Worm (Caenorhabditis elegans) whole organism, L4/young adult: ENCODE data around the gene B0361.9.

Experiments used
- W03F9.2 ChIP-seq: fragments of 150-350 bp; optimal IDR thresholded peaks from 2 replicates; lab custom pipeline; 2014; ENCODE audit warnings: missing biosample characterization, missing genetic modification characterization
- dao-5 ChIP-seq: sonication (generic microtip); optimal IDR thresholded peaks from 2 replicates; lab custom pipeline; 2016; ENCODE audit warnings: missing genotype, missing genetic modification characterization, moderate library complexity, missing compliant biosample characterization
- him-1 ChIP-seq: sonication (generic microtip); optimal IDR thresholded peaks from 2 replicates; lab custom pipeline; 2016; ENCODE audit warnings: missing genotype, missing genetic modification reagents, missing genetic modification characterization, missing compliant biosample characterization

B0361.9 gene

DNA sequence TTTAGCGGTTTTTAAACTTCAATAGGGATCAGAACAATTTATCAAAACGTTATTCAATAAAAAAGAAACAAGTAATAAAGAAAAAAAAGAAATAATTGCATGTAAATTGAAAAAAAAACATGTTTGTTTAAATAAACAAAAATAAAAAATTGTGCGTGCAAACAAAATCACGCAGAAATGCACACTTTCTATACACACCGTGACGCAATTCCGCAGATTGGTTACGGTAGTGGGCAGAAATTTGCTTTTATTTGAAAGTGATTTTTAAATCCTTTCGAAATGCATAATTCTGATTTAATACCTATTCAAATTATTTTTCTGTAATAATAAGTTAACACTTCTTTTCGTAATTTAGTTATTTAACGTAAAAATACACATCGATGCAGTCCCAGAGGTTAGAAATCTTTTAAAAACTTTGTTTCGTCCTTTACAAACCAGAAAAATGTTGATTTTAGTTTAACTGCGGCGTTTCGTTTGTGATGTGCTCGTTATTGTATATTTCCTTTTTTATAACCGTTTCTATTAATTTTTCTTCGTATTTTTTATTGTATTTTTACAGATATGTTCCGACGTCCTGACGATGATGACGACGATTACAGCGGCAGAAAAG, 6.3 kb downstream of the B0361.9 start, which contains the start of gene cwf-19L2:
Gene cwf-19L2 (plus strand): TSS at position 560 of the 610 bp plus-strand sequence.
- TF ChIP-seq him-1 (tag; lab: Kevin White, UChicago) (no peak), W03F9.2 (tag; lab: Kevin White, UChicago) (peak; percentile 27)

ce11 chrIII:7292569-7292968, 6.9 kb downstream of the B0361.9 start:
- no peak for TF ChIP-seq dao-5 (tag; lab: Kevin White, UChicago)
- TF ChIP-seq W03F9.2 (tag; lab: Kevin White, UChicago), result no peak
- TF ChIP-seq him-1 (tag; lab: Kevin White, UChicago), result no peak

DNA sequence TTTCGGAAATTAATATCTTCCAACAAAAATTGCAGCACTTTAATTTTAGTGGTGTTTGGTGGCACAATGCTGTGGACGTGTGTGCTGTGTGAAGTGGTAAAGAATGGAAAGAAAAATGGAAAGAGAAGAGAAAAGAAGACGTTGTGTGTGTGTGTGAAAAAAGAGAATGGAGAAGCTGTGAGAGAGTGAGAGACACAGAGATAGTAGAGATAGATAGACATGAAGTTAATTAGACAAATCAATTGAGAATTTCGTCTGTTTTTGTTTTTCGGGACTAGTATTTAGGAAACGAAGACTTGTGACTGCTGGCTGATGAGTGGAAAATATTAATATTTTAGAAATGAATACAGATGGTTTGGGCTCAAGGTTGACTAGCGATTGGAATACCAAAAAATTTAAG, 8.2 kb downstream of the B0361.9 start:
- TF ChIP-seq dao-5 (tag; lab: Kevin White, UChicago), result no peak
- TF ChIP-seq him-1 (tag; lab: Kevin White, UChicago), result no peak
- no peak for TF ChIP-seq W03F9.2 (tag; lab: Kevin White, UChicago)

DNA sequence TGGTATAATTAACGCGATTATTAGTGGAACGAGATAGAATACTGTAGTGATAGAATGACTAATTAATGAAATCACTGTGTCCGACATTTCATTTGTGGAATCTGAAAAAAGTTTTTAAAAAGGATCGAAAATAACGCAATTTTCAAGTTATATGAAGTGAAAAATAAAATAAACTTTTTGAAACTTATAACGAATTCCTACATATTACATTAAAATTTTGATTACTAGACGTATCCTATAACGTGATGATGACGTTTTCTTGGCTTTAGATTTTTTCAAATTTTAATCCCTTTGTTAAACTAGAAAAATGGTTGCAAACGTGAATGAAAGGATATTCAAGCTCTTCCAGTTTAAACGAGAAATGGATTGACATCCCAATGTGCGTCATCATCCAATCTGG, 9.0 kb downstream of the B0361.9 start, which contains the start of gene algn-11:
Gene algn-11 (minus strand): TSS at position 101 of the 400 bp plus-strand sequence.
- no peak for TF ChIP-seq dao-5 (tag; lab: Kevin White, UChicago)
- TF ChIP-seq him-1 (tag; lab: Kevin White, UChicago), result no peak
- TF ChIP-seq W03F9.2 (tag; lab: Kevin White, UChicago), result no peak

- TF ChIP-seq him-1 (tag; lab: Kevin White, UChicago) (no peak), dao-5 (tag; lab: Kevin White, UChicago) (no peak), W03F9.2 (tag; lab: Kevin White, UChicago) (no peak)
Measured at ce11 chrIII:7287503-7287902, 11.9 kb downstream of the B0361.9 start, which contains the start of gene ykt-6. Gene ykt-6, minus strand, starts transcription at chrIII:7287603.

DNA sequence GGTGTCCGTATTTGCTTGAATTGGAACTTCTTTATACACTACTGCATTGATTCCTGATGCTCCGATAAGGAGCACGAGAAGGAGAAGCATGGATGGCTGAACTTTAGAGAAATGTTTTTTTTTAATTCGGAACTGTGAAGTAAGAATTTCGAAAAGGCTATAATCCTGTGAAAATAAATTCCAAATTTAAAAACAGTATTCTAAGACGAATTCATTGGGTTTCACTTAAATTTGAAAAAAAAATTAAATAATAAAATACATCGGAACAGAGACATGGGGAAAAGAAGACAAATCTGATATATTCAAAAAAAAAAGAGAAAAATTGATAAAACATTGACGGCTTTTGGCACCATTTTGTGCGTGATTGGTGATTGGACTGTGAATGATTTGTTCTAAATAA, 13.6 kb downstream of the B0361.9 start, which contains the start of gene pho-5:
Gene pho-5 (minus strand): TSS at position 101 of the 400 bp plus-strand sequence.
- no peak for TF ChIP-seq him-1 (tag; lab: Kevin White, UChicago)
- TF ChIP-seq W03F9.2 (tag; lab: Kevin White, UChicago), result no peak
- no peak for TF ChIP-seq dao-5 (tag; lab: Kevin White, UChicago)

DNA sequence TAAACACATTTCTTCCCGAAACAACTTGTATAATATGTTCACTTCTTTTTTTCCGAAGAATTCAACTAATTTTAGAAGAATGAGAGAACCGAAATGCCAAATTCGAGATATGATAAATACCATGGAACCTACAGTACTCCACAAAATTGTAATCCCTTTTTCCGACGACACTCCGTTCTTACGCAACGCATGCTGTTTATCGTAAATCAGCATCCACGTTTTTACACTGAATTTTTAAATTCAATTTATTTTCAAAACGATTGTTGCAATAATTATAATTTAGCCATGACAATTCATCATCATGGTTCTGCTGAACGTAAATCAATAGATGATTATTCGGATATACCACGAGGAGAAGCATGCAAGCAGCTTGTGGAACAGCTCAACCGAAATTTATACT, 18.3 kb downstream of the B0361.9 start, which contains the start of gene B0361.3:
Gene B0361.3 (plus strand): TSS at position 284 of the 400 bp plus-strand sequence.
- TF ChIP-seq dao-5 (tag; lab: Kevin White, UChicago) (no peak), him-1 (tag; lab: Kevin White, UChicago) (no peak), W03F9.2 (tag; lab: Kevin White, UChicago) (no peak)

ce11 chrIII:7278491-7278890, 20.9 kb downstream of the B0361.9 start:
- TF ChIP-seq dao-5 (tag; lab: Kevin White, UChicago) (peak; percentile 42), W03F9.2 (tag; lab: Kevin White, UChicago) (peak; percentile 74), him-1 (tag; lab: Kevin White, UChicago) (no peak)

- TF ChIP-seq him-1 (tag; lab: Kevin White, UChicago) (no peak), W03F9.2 (tag; lab: Kevin White, UChicago) (peak; percentile 28)
Measured at ce11 chrIII:7277228-7277627, 22.2 kb downstream of the B0361.9 start, which contains the start of the genes spot-1 and B0361.11. Gene spot-1, minus strand, starts transcription at chrIII:7277274. Gene B0361.11, plus strand, starts transcription at chrIII:7277599.

DNA sequence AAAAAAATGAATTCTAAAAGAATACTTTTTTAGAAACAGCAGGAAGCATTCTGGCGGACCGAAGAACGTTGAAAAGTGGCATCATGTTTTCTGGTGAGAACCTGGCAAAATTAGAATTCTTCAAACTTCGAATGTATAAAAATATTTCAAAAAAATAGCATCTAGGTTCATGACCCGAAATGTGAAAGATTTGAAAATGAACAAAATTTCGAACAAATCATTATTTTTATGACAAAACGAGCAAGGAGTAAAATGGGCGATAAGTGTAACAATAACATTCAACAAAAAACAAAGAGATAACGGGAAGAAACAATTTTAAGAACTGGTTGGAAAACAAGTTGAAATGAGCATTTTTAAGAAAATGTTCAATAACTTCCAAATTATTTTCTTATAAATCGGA, 24.1 kb downstream of the B0361.9 start, which contains the start of gene psd-1:
Gene psd-1 (minus strand): TSS at position 101 of the 400 bp plus-strand sequence.
- TF ChIP-seq dao-5 (tag; lab: Kevin White, UChicago), result no peak
- no peak for TF ChIP-seq W03F9.2 (tag; lab: Kevin White, UChicago)
- TF ChIP-seq him-1 (tag; lab: Kevin White, UChicago), result no peak

- TF ChIP-seq him-1 (tag; lab: Kevin White, UChicago), result no peak
- no peak for TF ChIP-seq W03F9.2 (tag; lab: Kevin White, UChicago)
- TF ChIP-seq dao-5 (tag; lab: Kevin White, UChicago), result no peak
Measured at ce11 chrIII:7273718-7274117, 25.7 kb downstream of the B0361.9 start.

DNA sequence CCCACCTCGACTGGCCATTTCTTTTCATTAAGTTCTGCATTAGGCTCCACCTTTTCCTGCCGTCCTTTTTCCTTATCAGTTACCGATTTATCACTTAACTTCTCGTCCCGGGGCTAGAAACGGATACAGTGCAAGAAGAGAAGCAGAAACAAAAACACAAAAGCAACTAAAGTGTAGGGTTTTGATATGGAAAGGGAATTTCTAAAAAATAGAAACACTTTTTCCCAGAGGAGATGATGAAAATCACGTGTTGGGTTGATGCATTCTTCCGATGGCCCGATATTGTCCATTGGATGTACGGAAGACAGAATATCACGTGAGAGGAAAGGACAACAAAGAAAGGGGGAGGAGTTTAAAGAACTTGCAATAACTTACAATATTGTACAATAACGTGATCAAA, 26.6 kb downstream of the B0361.9 start:
- TF ChIP-seq W03F9.2 (tag; lab: Kevin White, UChicago) (no peak), dao-5 (tag; lab: Kevin White, UChicago) (no peak), him-1 (tag; lab: Kevin White, UChicago) (no peak)

- TF ChIP-seq him-1 (tag; lab: Kevin White, UChicago) (no peak), dao-5 (tag; lab: Kevin White, UChicago) (no peak), W03F9.2 (tag; lab: Kevin White, UChicago) (no peak)
Measured at ce11 chrIII:7272088-7272487, 27.3 kb downstream of the B0361.9 start.

DNA sequence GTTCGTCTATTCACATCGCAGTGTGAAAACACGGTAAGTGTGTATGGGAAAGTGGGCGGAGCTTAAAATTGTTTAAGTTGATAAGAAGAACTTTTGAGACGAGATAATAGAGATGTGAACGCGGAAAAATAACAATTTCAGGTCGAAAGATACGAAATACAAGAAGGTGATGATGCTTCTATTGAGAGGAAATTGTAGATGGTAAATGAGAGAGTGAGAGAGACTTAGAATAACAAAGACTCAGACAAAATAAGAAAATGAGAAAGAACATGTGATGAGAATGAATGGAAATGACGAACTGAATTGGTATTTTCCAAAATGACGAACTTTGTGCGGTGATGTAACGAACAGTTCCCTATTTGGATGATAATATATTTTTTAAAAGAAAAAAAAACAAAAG, 28.3 kb downstream of the B0361.9 start:
- TF ChIP-seq W03F9.2 (tag; lab: Kevin White, UChicago), result no peak
- TF ChIP-seq dao-5 (tag; lab: Kevin White, UChicago), result no peak
- TF ChIP-seq him-1 (tag; lab: Kevin White, UChicago), result no peak
